Fruit fly (Drosophila melanogaster) whole organism, pupa: ENCODE data around the gene Acp98AB.

ENCODE experiments used
- CG12605 ChIP-seq: fragments of 200-800 bp; sonication (Bioruptor generic); IDR thresholded peaks from 2 replicates; pipeline ENCODE4 v1.3.6; 2022; ENCODE audit warnings: missing biosample characterization, missing genetic modification characterization
- CG34367 ChIP-seq: fragments of 200-800 bp; sonication (Bioruptor generic); optimal IDR thresholded peaks from 2 replicates; lab custom pipeline; 2018; ENCODE audit warnings: missing biosample characterization, mild to moderate bottlenecking, missing genetic modification characterization
- CG4496 ChIP-seq: fragments of 200-800 bp; sonication (Bioruptor generic); IDR thresholded peaks from 3 replicates; pipeline ENCODE4 v1.3.6; 2022; ENCODE audit warnings: missing biosample characterization, missing genetic modification characterization
- CG8159 ChIP-seq: fragments of 200-800 bp; sonication (Bioruptor generic); optimal IDR thresholded peaks from 3 replicates; lab custom pipeline; 2018; ENCODE audit warnings: missing biosample characterization, mild to moderate bottlenecking, missing genetic modification characterization, moderate library complexity
- CG8301 ChIP-seq: fragments of 200-800 bp; sonication (Bioruptor generic); optimal IDR thresholded peaks from 2 replicates; lab custom pipeline; 2018; ENCODE audit warnings: missing biosample characterization, mild to moderate bottlenecking, missing genetic modification characterization
- D1 ChIP-seq: fragments of 200-800 bp; sonication (Bioruptor generic); optimal IDR thresholded peaks from 2 replicates; lab custom pipeline; 2018; ENCODE audit warnings: missing biosample characterization, mild to moderate bottlenecking, missing genetic modification characterization, moderate library complexity

dm6 chr3R:27706039-27706580, 11.4 kb downstream of the Acp98AB start:
- TF ChIP-seq CG8301 (tag; lab: Kevin White, UChicago) (peak; percentile 27), CG4496 (GFP tag; lab: Robert Waterston, UW) (no peak), CG34367 (no peak), CG12605 (GFP tag; lab: Robert Waterston, UW) (no peak), D1 (tag; lab: Kevin White, UChicago) (no peak), CG8159 (tag; lab: Kevin White, UChicago) (no peak)
